Worm (Caenorhabditis elegans): ENCODE results near the gene Y57A10A.4.
"Not testable (repeated sequence)": the region's sequence is repeated elsewhere in the genome, so short reads cannot be mapped to it uniquely, and the experiment has no call there.

DNA sequence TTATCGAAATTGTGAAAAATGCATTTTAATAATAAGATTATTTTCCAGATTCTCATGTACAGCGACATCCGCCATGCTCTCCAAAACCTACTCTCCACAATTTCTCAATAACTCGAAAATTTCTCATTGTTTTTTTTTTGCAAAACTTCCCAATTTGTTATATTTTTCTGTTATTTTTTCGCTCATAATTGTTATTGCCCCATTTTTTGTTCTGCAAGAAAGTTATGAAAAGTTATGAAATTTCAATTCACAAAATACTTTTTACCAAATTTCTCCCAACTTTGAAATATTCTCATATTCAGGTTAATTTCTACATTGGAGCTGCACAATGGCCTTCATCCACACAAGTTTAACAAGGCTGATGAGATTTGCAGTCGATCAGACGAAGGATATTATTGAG, at the start of gene Y57A10A.4:
- not testable (repeated sequence) for TF ChIP-seq hlh-26 (GFP tag; conservative IDR thresholded peaks at IDR 0.05); nfya-1 (tag; optimal IDR thresholded peaks at IDR 0.05; ENCODE audit: borderline replicate concordance, insufficient read depth); nfyb-1 (GFP tag; IDR thresholded peaks at IDR 0.05); ztf-25 (GFP tag; IDR thresholded peaks at IDR 0.05); ceh-79 (tag; optimal IDR thresholded peaks at IDR 0.05); ama-1 (optimal IDR thresholded peaks at IDR 0.05); ama-1 (GFP tag; optimal IDR thresholded peaks at IDR 0.05); lin-35 (GFP tag; optimal IDR thresholded peaks at IDR 0.05); ceh-27 (GFP tag; optimal IDR thresholded peaks at IDR 0.05); snpc-1.3 (tag; optimal IDR thresholded peaks at IDR 0.05; ENCODE audit: insufficient read depth); mxl-1 (tag; optimal IDR thresholded peaks at IDR 0.05)
